Fruit fly (Drosophila melanogaster) whole organism, prepupa: ENCODE data around the gene Sfp24F.

Experiments
- Hr39 ChIP-seq: fragments of 200-800 bp; sonication (Bioruptor generic); optimal IDR thresholded peaks from 2 replicates; lab custom pipeline; 2016; ENCODE audit warnings: missing biosample characterization, missing genetic modification characterization
- eg ChIP-seq: fragments of 200-800 bp; sonication (Bioruptor generic); IDR thresholded peaks from 3 replicates; pipeline ENCODE4 v1.3.6; 2022; ENCODE audit warnings: missing biosample characterization, missing genetic modification characterization
- lz ChIP-seq: fragments of 200-800 bp; sonication (Bioruptor generic); optimal IDR thresholded peaks from 3 replicates; lab custom pipeline; 2016; ENCODE audit warnings: missing biosample characterization, missing genetic modification characterization
- salr ChIP-seq, 2 experiments: fragments of 200-800 bp; sonication (Bioruptor generic); optimal IDR thresholded peaks; 3 replicates each; lab custom pipeline; 2016 to 2018; ENCODE audit warnings: missing biosample characterization in 2 of 2, missing genetic modification characterization in 2 of 2, mild to moderate bottlenecking in 1 of 2
- ss ChIP-seq, 2 experiments: fragments of 200-800 bp; sonication (Bioruptor generic); optimal IDR thresholded peaks; 2 replicates in 1 of 2; 3 replicates in 1 of 2; lab custom pipeline; 2017 to 2018; ENCODE audit warnings: mild to moderate bottlenecking in 2 of 2, missing biosample characterization in 2 of 2, missing genetic modification characterization in 2 of 2, moderate library complexity in 1 of 2

- no peak for TF ChIP-seq ss (GFP tag; optimal IDR thresholded peaks at IDR 0.05; lab: Kevin White, UChicago)
- no peak for TF ChIP-seq salr (GFP tag; optimal IDR thresholded peaks at IDR 0.05; lab: Kevin White, UChicago)
- no peak for TF ChIP-seq Hr39 (GFP tag; lab: Kevin White, UChicago)
- TF ChIP-seq lz (GFP tag; lab: Kevin White, UChicago), result no peak
- TF ChIP-seq eg, result no peak
These were observed 27.8 kb downstream of the Sfp24F start for dm6 chr2L:4414059-4414458.
